Fruit fly (Drosophila melanogaster) whole organism, prepupa: ENCODE measurements around the gene Kul.

Experiments used
- Blimp-1 ChIP-seq: fragments of 200-800 bp; sonication (Bioruptor generic); optimal IDR thresholded peaks from 3 replicates; lab custom pipeline; 2017; ENCODE audit warnings: missing biosample characterization, missing genetic modification characterization, mild to moderate bottlenecking, moderate library complexity, missing genetic modification reagents
- CG10631 ChIP-seq: fragments of 200-800 bp; sonication (Bioruptor generic); optimal IDR thresholded peaks from 2 replicates; lab custom pipeline; 2016; ENCODE audit warnings: missing biosample characterization, missing genetic modification characterization
- CG10669 ChIP-seq: fragments of 200-800 bp; sonication (Bioruptor generic); optimal IDR thresholded peaks from 3 replicates; lab custom pipeline; 2018; ENCODE audit warnings: missing biosample characterization, mild to moderate bottlenecking, missing genetic modification characterization, moderate library complexity
- CG11294 ChIP-seq: fragments of 200-800 bp; sonication (Bioruptor generic); IDR thresholded peaks from 2 replicates; pipeline ENCODE4 v1.3.6; 2022; ENCODE audit warnings: missing biosample characterization, missing genetic modification characterization
- CG11762 ChIP-seq: fragments of 200-800 bp; sonication (Bioruptor generic); optimal IDR thresholded peaks from 3 replicates; lab custom pipeline; 2016; ENCODE audit warnings: missing biosample characterization, missing genetic modification characterization; ENCODE audit not compliant: insufficient read depth
- CG11902 ChIP-seq: fragments of 200-800 bp; sonication (Bioruptor generic); optimal IDR thresholded peaks from 3 replicates; lab custom pipeline; 2016; ENCODE audit warnings: missing biosample characterization, missing genetic modification characterization
- CG15336 ChIP-seq: fragments of 200-800 bp; sonication (Bioruptor generic); IDR thresholded peaks from 2 replicates; pipeline ENCODE4 v1.3.6; 2022; ENCODE audit warnings: missing biosample characterization, missing genetic modification characterization
- CG1621 ChIP-seq: fragments of 200-800 bp; sonication (Bioruptor generic); optimal IDR thresholded peaks from 3 replicates; lab custom pipeline; 2018; ENCODE audit warnings: missing biosample characterization, mild to moderate bottlenecking, missing genetic modification characterization
- CG16779 ChIP-seq: fragments of 200-800 bp; sonication (Bioruptor generic); optimal IDR thresholded peaks from 3 replicates; lab custom pipeline; 2017; ENCODE audit warnings: missing biosample characterization, mild to moderate bottlenecking, missing genetic modification characterization
- CG3032 ChIP-seq: fragments of 200-800 bp; optimal IDR thresholded peaks from 2 replicates; lab custom pipeline; 2019; ENCODE audit warnings: missing biosample characterization, mild to moderate bottlenecking, missing genetic modification characterization, moderate library complexity
- CG31627 ChIP-seq: fragments of 200-800 bp; sonication (Bioruptor generic); optimal IDR thresholded peaks from 3 replicates; lab custom pipeline; 2016; ENCODE audit warnings: missing biosample characterization, missing genetic modification characterization
- CG32006 ChIP-seq: fragments of 200-800 bp; sonication (Bioruptor generic); optimal IDR thresholded peaks from 3 replicates; lab custom pipeline; 2017; ENCODE audit warnings: missing biosample characterization, mild to moderate bottlenecking, missing genetic modification characterization
- CG3919 ChIP-seq: fragments of 200-800 bp; sonication (Bioruptor generic); optimal IDR thresholded peaks from 3 replicates; lab custom pipeline; 2016; ENCODE audit warnings: missing biosample characterization, missing genetic modification characterization
- CG4318 ChIP-seq: fragments of 200-800 bp; sonication (Bioruptor generic); optimal IDR thresholded peaks from 3 replicates; lab custom pipeline; 2017; ENCODE audit warnings: missing biosample characterization, mild to moderate bottlenecking, missing genetic modification characterization
- CG6163 ChIP-seq: fragments of 200-800 bp; sonication (Bioruptor generic); IDR thresholded peaks from 3 replicates; pipeline ENCODE4 v1.3.6; 2022; ENCODE audit warnings: missing biosample characterization, missing genetic modification characterization
- CG6276 ChIP-seq: fragments of 200-800 bp; sonication (Bioruptor generic); optimal IDR thresholded peaks from 2 replicates; lab custom pipeline; 2017; ENCODE audit warnings: missing biosample characterization, mild to moderate bottlenecking, missing genetic modification characterization
- CG6808 ChIP-seq: fragments of 200-800 bp; sonication (Bioruptor generic); optimal IDR thresholded peaks from 3 replicates; lab custom pipeline; 2017; ENCODE audit warnings: missing biosample characterization, missing genetic modification characterization, mild to moderate bottlenecking, moderate library complexity, missing genetic modification reagents
- CG6854 ChIP-seq: fragments of 200-800 bp; sonication (Bioruptor generic); optimal IDR thresholded peaks from 2 replicates; lab custom pipeline; 2017; ENCODE audit warnings: missing biosample characterization, mild to moderate bottlenecking, missing genetic modification characterization
- CG8319 ChIP-seq: fragments of 200-800 bp; sonication (Bioruptor generic); optimal IDR thresholded peaks from 3 replicates; lab custom pipeline; 2016; ENCODE audit warnings: missing biosample characterization, missing genetic modification characterization
- CG8632 ChIP-seq: fragments of 200-800 bp; sonication (Bioruptor generic); optimal IDR thresholded peaks from 3 replicates; lab custom pipeline; 2016; ENCODE audit warnings: missing biosample characterization, missing genetic modification characterization
- CG9139 ChIP-seq: fragments of 200-800 bp; sonication (Bioruptor generic); optimal IDR thresholded peaks from 3 replicates; lab custom pipeline; 2017; ENCODE audit warnings: missing biosample characterization, mild to moderate bottlenecking, missing genetic modification characterization
- Eip75B ChIP-seq: fragments of 200-800 bp; sonication (Bioruptor generic); optimal IDR thresholded peaks from 3 replicates; lab custom pipeline; 2016; ENCODE audit warnings: missing biosample characterization, missing genetic modification characterization
- Eip78C ChIP-seq: fragments of 200-800 bp; sonication (Bioruptor generic); peaks from one replicate; lab custom pipeline; 2016; ENCODE audit warnings: missing biosample characterization, missing genetic modification characterization
- Eip93F ChIP-seq: fragments of 200-800 bp; sonication (Bioruptor generic); optimal IDR thresholded peaks from 2 replicates; lab custom pipeline; 2016; ENCODE audit warnings: missing biosample characterization, mild to moderate bottlenecking, missing genetic modification characterization
- Ets21C ChIP-seq: fragments of 200-800 bp; sonication (Bioruptor generic); optimal IDR thresholded peaks from 3 replicates; lab custom pipeline; 2016; ENCODE audit warnings: missing biosample characterization, missing genetic modification characterization
- Ets96B ChIP-seq: fragments of 200-800 bp; optimal IDR thresholded peaks from 2 replicates; lab custom pipeline; 2019; ENCODE audit warnings: missing biosample characterization, mild to moderate bottlenecking, missing genetic modification characterization, moderate library complexity
- Gug ChIP-seq: fragments of 200-800 bp; sonication (Bioruptor generic); IDR thresholded peaks from 2 replicates; pipeline ENCODE4 v1.3.6; 2022; ENCODE audit warnings: missing biosample characterization, missing genetic modification characterization
- Hr38 ChIP-seq: sonication (Bioruptor generic); optimal IDR thresholded peaks from 2 replicates; lab custom pipeline; 2016; ENCODE audit warnings: missing biosample characterization, missing genetic modification characterization
- Hr39 ChIP-seq: fragments of 200-800 bp; sonication (Bioruptor generic); optimal IDR thresholded peaks from 2 replicates; lab custom pipeline; 2016; ENCODE audit warnings: missing biosample characterization, missing genetic modification characterization
- Hr4 ChIP-seq: fragments of 200-800 bp; sonication (Bioruptor generic); optimal IDR thresholded peaks from 3 replicates; lab custom pipeline; 2016; ENCODE audit warnings: missing biosample characterization, missing genetic modification characterization
- Lpt ChIP-seq: fragments of 200-800 bp; sonication (Bioruptor generic); optimal IDR thresholded peaks from 3 replicates; lab custom pipeline; 2016; ENCODE audit warnings: missing biosample characterization, missing genetic modification characterization
- Met ChIP-seq: fragments of 200-800 bp; sonication (Bioruptor generic); optimal IDR thresholded peaks from 3 replicates; lab custom pipeline; 2016; ENCODE audit warnings: missing biosample characterization, missing genetic modification characterization
- OdsH ChIP-seq: fragments of 200-800 bp; sonication (Bioruptor generic); optimal IDR thresholded peaks from 3 replicates; lab custom pipeline; 2016; ENCODE audit warnings: missing biosample characterization, missing genetic modification characterization
- Smox ChIP-seq: fragments of 200-800 bp; sonication (Bioruptor generic); optimal IDR thresholded peaks from 3 replicates; lab custom pipeline; 2016; ENCODE audit warnings: missing biosample characterization, missing genetic modification characterization
- Sox102F ChIP-seq: fragments of 200-800 bp; sonication (Bioruptor generic); optimal IDR thresholded peaks from 2 replicates; lab custom pipeline; 2016; ENCODE audit warnings: missing biosample characterization, mild to moderate bottlenecking, missing genetic modification characterization
- Sox14 ChIP-seq: fragments of 200-800 bp; sonication (Bioruptor generic); optimal IDR thresholded peaks from 3 replicates; lab custom pipeline; 2016; ENCODE audit warnings: missing biosample characterization, missing genetic modification characterization
- Sox15 ChIP-seq: fragments of 200-800 bp; sonication (Bioruptor generic); optimal IDR thresholded peaks from 3 replicates; lab custom pipeline; 2016; ENCODE audit warnings: missing biosample characterization, missing genetic modification characterization
- achi ChIP-seq: fragments of 200-800 bp; sonication (Bioruptor generic); optimal IDR thresholded peaks from 3 replicates; lab custom pipeline; 2016; ENCODE audit warnings: missing biosample characterization, missing genetic modification characterization
- acj6 ChIP-seq: fragments of 200-800 bp; sonication (Bioruptor generic); optimal IDR thresholded peaks from 3 replicates; lab custom pipeline; 2016; ENCODE audit warnings: missing biosample characterization, missing genetic modification characterization
- cyc ChIP-seq: fragments of 200-800 bp; sonication (Bioruptor generic); optimal IDR thresholded peaks from 3 replicates; lab custom pipeline; 2016; ENCODE audit warnings: missing biosample characterization, missing genetic modification characterization
- dac ChIP-seq: fragments of 200-800 bp; sonication (Bioruptor generic); optimal IDR thresholded peaks from 2 replicates; lab custom pipeline; 2017; ENCODE audit warnings: missing biosample characterization, mild to moderate bottlenecking, missing genetic modification characterization
- dsx ChIP-seq: fragments of 200-800 bp; optimal IDR thresholded peaks from 3 replicates; lab custom pipeline; 2019; ENCODE audit warnings: missing biosample characterization, mild to moderate bottlenecking, missing genetic modification characterization, moderate library complexity; ENCODE audit not compliant: poor library complexity, severe bottlenecking
- eg ChIP-seq: fragments of 200-800 bp; sonication (Bioruptor generic); IDR thresholded peaks from 3 replicates; pipeline ENCODE4 v1.3.6; 2022; ENCODE audit warnings: missing biosample characterization, missing genetic modification characterization
- esn ChIP-seq: fragments of 200-800 bp; sonication (Bioruptor generic); optimal IDR thresholded peaks from 2 replicates; lab custom pipeline; 2016; ENCODE audit warnings: missing biosample characterization, mild to moderate bottlenecking, missing genetic modification characterization, moderate library complexity
- fd59A ChIP-seq: fragments of 200-800 bp; sonication (Bioruptor generic); optimal IDR thresholded peaks from 2 replicates; lab custom pipeline; 2017; ENCODE audit warnings: missing biosample characterization, mild to moderate bottlenecking, missing genetic modification characterization, missing genetic modification reagents
- fd85E ChIP-seq: fragments of 200-800 bp; sonication (Bioruptor generic); optimal IDR thresholded peaks from 3 replicates; lab custom pipeline; 2016; ENCODE audit warnings: missing biosample characterization, missing genetic modification characterization
- fkh ChIP-seq: fragments of 200-800 bp; sonication (Bioruptor generic); optimal IDR thresholded peaks from 3 replicates; lab custom pipeline; 2017; ENCODE audit warnings: missing biosample characterization, mild to moderate bottlenecking, missing genetic modification characterization, moderate library complexity
- lz ChIP-seq: fragments of 200-800 bp; sonication (Bioruptor generic); optimal IDR thresholded peaks from 3 replicates; lab custom pipeline; 2016; ENCODE audit warnings: missing biosample characterization, missing genetic modification characterization
- net ChIP-seq: fragments of 200-800 bp; sonication (Bioruptor generic); optimal IDR thresholded peaks from 3 replicates; lab custom pipeline; 2016; ENCODE audit warnings: missing biosample characterization, missing genetic modification characterization
- salr ChIP-seq, 2 experiments: fragments of 200-800 bp; sonication (Bioruptor generic); optimal IDR thresholded peaks; 3 replicates each; lab custom pipeline; 2016 to 2018; ENCODE audit warnings: missing biosample characterization in 2 of 2, missing genetic modification characterization in 2 of 2, mild to moderate bottlenecking in 1 of 2
- spab ChIP-seq: fragments of 200-800 bp; sonication (Bioruptor generic); optimal IDR thresholded peaks from 2 replicates; lab custom pipeline; 2017; ENCODE audit warnings: missing biosample characterization, mild to moderate bottlenecking, missing genetic modification characterization, missing genetic modification reagents
- ss ChIP-seq, 2 experiments: fragments of 200-800 bp; sonication (Bioruptor generic); optimal IDR thresholded peaks; 2 replicates in 1 of 2; 3 replicates in 1 of 2; lab custom pipeline; 2017 to 2018; ENCODE audit warnings: mild to moderate bottlenecking in 2 of 2, missing biosample characterization in 2 of 2, missing genetic modification characterization in 2 of 2, moderate library complexity in 1 of 2
- svp ChIP-seq: fragments of 200-800 bp; sonication (Bioruptor generic); peaks from one replicate; lab custom pipeline; 2016; ENCODE audit warnings: missing biosample characterization, missing genetic modification characterization

Kul gene

dm6 chr3R:29756153-29756552 is 30.5 kb downstream of the Kul start:
- TF ChIP-seq Blimp-1 (GFP tag; lab: Kevin White, UChicago) = no peak
- TF ChIP-seq CG3919 (GFP tag; lab: Kevin White, UChicago) = no peak
- TF ChIP-seq Sox15 (GFP tag; lab: Kevin White, UChicago) = no peak
- no peak for TF ChIP-seq dac (GFP tag; lab: Kevin White, UChicago)
- no peak for TF ChIP-seq svp
- TF ChIP-seq lz = no peak
- no peak for TF ChIP-seq spab (GFP tag; lab: Kevin White, UChicago)
- peak; percentile 12 for TF ChIP-seq Hr4 (GFP tag; lab: Kevin White, UChicago)
- TF ChIP-seq CG31627 (GFP tag; lab: Kevin White, UChicago) = no peak
- no peak for TF ChIP-seq CG10669 (GFP tag; lab: Kevin White, UChicago)
- TF ChIP-seq CG6276 (GFP tag; lab: Kevin White, UChicago) = no peak
- TF ChIP-seq cyc (GFP tag; lab: Kevin White, UChicago) = no peak
- TF ChIP-seq Lpt (GFP tag; lab: Kevin White, UChicago) = peak; percentile 12
- TF ChIP-seq esn (GFP tag; lab: Kevin White, UChicago) = no peak
- TF ChIP-seq Eip93F = no peak
- TF ChIP-seq Ets21C (GFP tag; lab: Kevin White, UChicago) = no peak
- TF ChIP-seq Eip78C (GFP tag; lab: Kevin White, UChicago) = peak; percentile 24
- no peak for TF ChIP-seq CG4318 (GFP tag; lab: Kevin White, UChicago)
- no peak for TF ChIP-seq CG6163 (GFP tag; lab: Robert Waterston, UW)
- TF ChIP-seq fkh (GFP tag; lab: Kevin White, UChicago) = no peak
- no peak for TF ChIP-seq CG3032 (tag; lab: Kevin White, UChicago)
- no peak for TF ChIP-seq OdsH (GFP tag; lab: Kevin White, UChicago)
- no peak for TF ChIP-seq CG8319 (GFP tag; lab: Kevin White, UChicago)
- no peak for TF ChIP-seq net (GFP tag; lab: Kevin White, UChicago)
- TF ChIP-seq CG11762 (GFP tag; lab: Kevin White, UChicago) = no peak
- peak; percentile 41; the same call in 1 of the 3 replicates for TF ChIP-seq eg (GFP tag; lab: Robert Waterston, UW)
- no peak for TF ChIP-seq Eip75B
- TF ChIP-seq CG6854 (GFP tag; lab: Kevin White, UChicago) = no peak
- no peak for TF ChIP-seq dsx (GFP tag; lab: Kevin White, UChicago)
- TF ChIP-seq ss (GFP tag; optimal IDR thresholded peaks at IDR 0.05; lab: Kevin White, UChicago) = no peak
- no peak for TF ChIP-seq Hr38 (GFP tag; lab: Kevin White, UChicago)
- no peak for TF ChIP-seq acj6
- no peak for TF ChIP-seq CG11294
- TF ChIP-seq Ets96B (tag; lab: Kevin White, UChicago) = no peak
- no peak for TF ChIP-seq Sox14 (GFP tag; lab: Kevin White, UChicago)
- no peak for TF ChIP-seq CG11902
- no peak for TF ChIP-seq Met
- TF ChIP-seq CG15336 (GFP tag; lab: Robert Waterston, UW) = no peak; the same call in 1 of the 2 replicates
- TF ChIP-seq Gug (GFP tag; lab: Robert Waterston, UW) = no peak
- no peak for TF ChIP-seq achi (GFP tag; lab: Kevin White, UChicago)
- no peak for TF ChIP-seq CG16779 (tag; lab: Kevin White, UChicago)
- no peak for TF ChIP-seq CG9139 (GFP tag; lab: Kevin White, UChicago)
- no peak for TF ChIP-seq salr (GFP tag; optimal IDR thresholded peaks at IDR 0.05; lab: Kevin White, UChicago)
- TF ChIP-seq Smox = no peak
- peak; percentile 61 for TF ChIP-seq CG32006 (GFP tag; lab: Kevin White, UChicago)
- no peak for TF ChIP-seq CG8632 (GFP tag; lab: Kevin White, UChicago)
- TF ChIP-seq Sox102F = no peak
- no peak for TF ChIP-seq Hr39 (GFP tag; lab: Kevin White, UChicago)
- no peak for TF ChIP-seq fd85E
- TF ChIP-seq CG1621 (tag; lab: Kevin White, UChicago) = no peak
- TF ChIP-seq fd59A (GFP tag; lab: Kevin White, UChicago) = no peak
- no peak for TF ChIP-seq CG6808
- no peak for TF ChIP-seq CG10631 (GFP tag; lab: Kevin White, UChicago)
